Worm (Caenorhabditis elegans): ENCODE measurements around the gene sri-78.
A peak's percentile ranks its signal among the peaks of the same experiment; 100 is the strongest.
"Not testable (repeated sequence)": the region's sequence is repeated elsewhere in the genome, so short reads cannot be mapped to it uniquely, and the experiment has no call there.

The sri-78 gene

DNA sequence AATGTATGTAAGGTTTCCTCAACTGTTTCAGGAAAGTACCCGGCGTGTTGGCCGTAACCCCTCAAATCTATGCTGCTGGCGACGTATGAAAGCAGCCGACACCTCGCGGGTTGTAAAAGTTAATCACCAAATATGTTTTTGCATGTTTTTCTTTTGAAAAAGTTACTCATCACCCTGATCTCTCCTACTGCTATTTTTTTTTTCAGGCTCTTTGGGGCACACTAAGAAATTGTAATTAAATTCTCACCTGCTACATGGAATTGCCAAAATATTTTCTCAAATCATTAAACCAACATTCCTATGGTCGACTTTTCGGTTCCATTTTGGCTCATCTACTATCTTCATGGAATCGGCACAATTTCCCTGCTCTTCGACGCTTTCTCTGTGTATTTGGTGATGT lies at the start of gene sri-78:
Gene sri-78 (plus strand): TSS at position 301 of the 400 bp plus-strand sequence.
- not testable (repeated sequence) for TF ChIP-seq ztf-23 (GFP tag; IDR thresholded peaks at IDR 0.05); cog-1 (tag; optimal IDR thresholded peaks at IDR 0.05); ref-1 (GFP tag; conservative IDR thresholded peaks at IDR 0.05)

DNA sequence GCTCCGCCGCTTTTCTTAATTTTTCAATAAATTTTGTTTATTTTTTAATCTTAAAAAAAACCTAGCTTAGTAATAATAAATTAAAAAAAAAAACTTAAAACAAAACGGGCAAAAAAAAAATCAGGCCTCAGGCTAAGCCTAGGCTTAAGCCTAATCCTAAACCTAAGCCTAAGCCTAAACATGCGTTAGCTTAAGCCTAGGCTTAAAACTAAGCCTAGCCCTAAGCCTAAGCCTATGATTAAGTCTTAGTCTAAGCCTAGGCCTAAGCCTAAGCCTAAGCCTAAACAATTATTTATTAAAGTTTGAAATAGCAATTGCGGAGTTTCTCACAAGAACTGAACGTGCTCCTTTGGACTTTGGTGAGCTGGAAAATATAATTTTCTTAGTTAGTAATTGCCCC lies 49.7 kb upstream of the sri-78 start:
- TF ChIP-seq med-1 (GFP tag; optimal IDR thresholded peaks at IDR 0.05; ENCODE audit: insufficient read depth) (no peak), cog-1 (tag; optimal IDR thresholded peaks at IDR 0.05) (no peak), ztf-29 (GFP tag; IDR thresholded peaks at IDR 0.05) (peak; percentile 20; the same call in 1 of the 2 replicates)

DNA sequence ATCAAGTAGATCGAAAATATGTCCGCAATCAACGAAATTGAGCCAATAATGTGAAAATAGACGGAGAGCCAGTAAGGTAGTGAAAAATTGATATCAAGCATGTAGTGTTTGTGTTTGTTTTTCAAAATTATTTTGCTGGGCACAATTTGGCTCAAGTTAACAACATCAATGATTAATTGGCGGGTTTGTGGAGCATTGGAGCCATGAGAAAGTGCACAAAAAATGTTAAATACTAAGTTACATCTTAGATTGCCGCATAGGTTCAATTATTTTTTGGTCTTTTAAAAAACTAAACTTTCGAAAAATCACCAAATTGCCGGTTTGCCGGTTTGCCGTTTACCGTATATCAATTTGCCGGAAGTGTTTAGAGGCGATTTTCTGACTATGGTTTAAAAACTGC lies 47.2 kb upstream of the sri-78 start, which contains the start of gene sri-54:
Gene sri-54 (minus strand): TSS at position 101 of the 400 bp plus-strand sequence.
- TF ChIP-seq flt-1 (GFP tag; IDR thresholded peaks at IDR 0.05) (no peak), ztf-23 (GFP tag; IDR thresholded peaks at IDR 0.05) (no peak)

DNA sequence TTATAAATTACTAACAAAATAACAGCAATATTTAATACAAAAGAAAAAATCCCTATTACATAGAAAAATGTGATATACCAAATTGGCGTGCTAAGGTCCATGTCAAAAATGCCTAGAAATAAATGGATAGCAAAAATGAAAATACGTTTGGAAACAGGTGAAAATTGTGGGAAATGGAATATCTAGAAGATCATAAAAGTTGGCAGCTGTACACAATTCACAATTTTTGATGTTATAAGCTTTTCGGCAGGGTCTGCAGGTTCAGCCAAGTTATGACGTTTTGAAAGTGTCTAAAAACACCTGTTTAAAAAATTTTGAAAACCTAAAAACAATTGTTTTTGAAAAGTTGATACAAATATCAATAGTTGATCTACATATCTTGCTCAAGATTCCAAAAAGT lies 42.1 kb upstream of the sri-78 start, which contains the start of gene sri-42:
Gene sri-42 (minus strand): TSS at position 101 of the 400 bp plus-strand sequence.
- not testable (repeated sequence) for TF ChIP-seq flt-1 (GFP tag; IDR thresholded peaks at IDR 0.05); cog-1 (tag; optimal IDR thresholded peaks at IDR 0.05); med-1 (GFP tag; optimal IDR thresholded peaks at IDR 0.05; ENCODE audit: insufficient read depth)

DNA sequence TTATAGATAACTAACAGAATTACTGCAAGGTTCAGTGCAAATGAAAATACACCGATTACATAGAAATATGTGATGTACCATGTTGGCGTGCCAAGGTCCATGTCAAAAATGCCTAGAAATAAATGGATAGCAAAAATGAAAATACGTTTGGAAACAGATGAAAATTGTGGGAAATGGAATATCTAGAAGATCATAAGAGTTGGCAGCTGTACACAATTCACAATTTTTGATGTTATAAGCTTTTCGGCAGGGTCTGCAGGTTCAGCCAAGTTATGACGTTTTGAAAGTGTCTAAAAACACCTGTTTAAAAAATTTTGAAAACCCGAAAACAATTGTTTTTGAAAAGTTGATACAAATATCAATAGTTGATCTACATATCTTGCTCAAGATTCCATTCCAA lies 40.4 kb upstream of the sri-78 start, which contains the start of gene sri-43:
Gene sri-43 (minus strand): TSS at position 101 of the 400 bp plus-strand sequence.
- TF ChIP-seq tab-1 (GFP tag; IDR thresholded peaks at IDR 0.05); klf-2 (GFP tag; conservative IDR thresholded peaks at IDR 0.05); ref-1 (GFP tag; conservative IDR thresholded peaks at IDR 0.05): not testable (repeated sequence)

DNA sequence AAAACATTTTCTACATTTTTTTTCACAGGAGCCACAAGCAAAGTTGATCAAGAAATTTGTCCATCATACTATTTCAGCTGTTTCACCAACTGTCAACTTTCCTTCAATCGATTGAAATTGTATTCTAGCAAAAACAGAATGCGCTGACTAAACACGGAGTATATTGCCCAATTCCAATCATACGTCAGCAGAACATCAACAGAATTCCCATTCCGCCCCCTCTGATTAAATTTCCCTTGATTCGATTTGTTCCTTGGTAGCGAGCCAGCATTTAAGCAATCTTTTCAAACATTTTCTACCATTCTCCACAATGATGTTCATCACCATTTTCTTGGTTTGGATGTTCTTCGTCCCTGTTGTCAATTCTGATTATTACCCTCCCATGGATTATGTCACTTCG lies 39.1 kb upstream of the sri-78 start, which contains the start of gene T10D4.15:
Gene T10D4.15 (plus strand): TSS at position 301 of the 400 bp plus-strand sequence.
- TF ChIP-seq klf-2 (GFP tag; conservative IDR thresholded peaks at IDR 0.05) (no peak), T22C8.4 (GFP tag; IDR thresholded peaks at IDR 0.05) (no peak), med-1 (GFP tag; optimal IDR thresholded peaks at IDR 0.05; ENCODE audit: insufficient read depth) (no peak)

DNA sequence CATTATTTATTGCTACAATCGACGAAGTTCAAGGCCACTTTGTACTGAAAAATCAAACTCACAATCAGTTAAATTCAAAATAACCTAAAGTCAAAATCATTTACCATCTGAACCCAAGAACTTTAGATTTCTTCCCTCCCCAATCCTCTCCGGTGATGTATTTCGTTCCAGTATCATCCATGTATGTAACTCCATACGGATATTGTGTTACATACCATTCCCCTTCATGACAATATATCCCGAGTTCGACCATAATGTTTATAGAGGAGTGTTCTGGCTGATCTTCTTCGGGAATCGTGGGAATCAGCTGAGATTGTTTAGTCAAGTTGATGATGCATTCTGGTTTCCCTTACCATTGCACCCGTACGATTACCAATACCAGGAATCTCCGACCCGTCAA lies 36.6 kb upstream of the sri-78 start:
- TF ChIP-seq ztf-29 (GFP tag; IDR thresholded peaks at IDR 0.05) (no peak), ref-1 (GFP tag; conservative IDR thresholded peaks at IDR 0.05) (no peak), cog-1 (tag; optimal IDR thresholded peaks at IDR 0.05) (no peak), T22C8.4 (GFP tag; IDR thresholded peaks at IDR 0.05) (no peak), ztf-23 (GFP tag; IDR thresholded peaks at IDR 0.05) (no peak), flt-1 (GFP tag; IDR thresholded peaks at IDR 0.05) (no peak), tab-1 (GFP tag; IDR thresholded peaks at IDR 0.05) (no peak), klf-2 (GFP tag; conservative IDR thresholded peaks at IDR 0.05) (no peak), med-1 (GFP tag; optimal IDR thresholded peaks at IDR 0.05; ENCODE audit: insufficient read depth) (no peak)

DNA sequence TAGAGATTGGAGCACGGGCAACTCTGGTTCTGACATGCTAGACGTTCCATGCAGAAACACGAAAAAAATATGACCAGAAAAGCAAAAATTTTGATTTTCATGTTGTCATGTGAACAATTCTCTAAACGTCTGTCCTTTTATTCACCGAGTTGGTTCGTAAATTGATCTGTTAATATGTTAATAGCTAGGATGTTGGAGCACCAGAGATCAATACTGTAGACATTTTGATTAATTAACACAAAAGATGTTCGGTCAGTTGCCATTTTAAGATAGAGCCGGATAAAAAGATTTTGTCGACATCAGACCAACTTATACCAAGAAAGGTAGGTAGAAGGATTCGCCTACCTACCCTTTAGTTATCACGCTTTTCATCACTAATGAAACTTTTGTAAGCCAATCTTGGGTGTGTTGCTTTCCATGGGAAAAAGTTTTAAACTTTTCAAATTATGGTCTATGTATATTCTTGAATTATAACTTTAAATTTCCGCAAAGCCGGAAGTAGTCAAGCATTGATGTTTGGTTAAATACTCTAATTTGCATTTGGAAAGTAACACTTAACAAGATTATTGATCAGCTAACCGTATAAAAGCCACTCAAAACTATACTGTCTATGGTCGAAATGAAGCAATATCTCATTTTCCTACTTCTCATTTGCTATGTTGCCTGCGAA lies 35.3 kb upstream of the sri-78 start, which contains the start of the genes T10D4.11 and T10D4.1:
Gene T10D4.11 (minus strand): TSS at position 101 of the 670 bp plus-strand sequence.
Gene T10D4.1 (plus strand): TSS at position 620 of the 670 bp plus-strand sequence.
- TF ChIP-seq flt-1 (GFP tag; IDR thresholded peaks at IDR 0.05), result no peak
- no peak for TF ChIP-seq ztf-29 (GFP tag; IDR thresholded peaks at IDR 0.05)
- no peak for TF ChIP-seq T22C8.4 (GFP tag; IDR thresholded peaks at IDR 0.05)
- TF ChIP-seq ztf-23 (GFP tag; IDR thresholded peaks at IDR 0.05), result no peak
- TF ChIP-seq klf-2 (GFP tag; conservative IDR thresholded peaks at IDR 0.05), result no peak
- TF ChIP-seq cog-1 (tag; optimal IDR thresholded peaks at IDR 0.05), result no peak
- no peak for TF ChIP-seq ref-1 (GFP tag; conservative IDR thresholded peaks at IDR 0.05)
- TF ChIP-seq tab-1 (GFP tag; IDR thresholded peaks at IDR 0.05), result no peak

DNA sequence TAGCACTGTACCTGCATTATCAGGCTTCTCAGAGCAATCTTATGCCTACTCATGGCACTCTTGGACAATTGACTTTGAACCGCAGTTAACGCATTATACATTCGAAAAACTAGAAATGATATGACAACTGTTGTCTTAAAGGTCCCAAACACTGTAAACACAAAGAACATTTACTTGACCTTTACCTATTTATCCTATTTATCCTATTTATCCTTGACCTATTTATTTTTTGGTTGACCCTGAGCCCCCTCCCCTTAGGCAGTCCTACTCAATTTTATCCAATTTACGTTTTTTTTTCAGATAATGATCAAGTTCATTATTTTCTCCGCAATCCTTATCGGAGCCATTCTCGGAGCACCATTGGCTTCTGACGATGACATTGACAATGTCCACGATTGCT lies 33.3 kb upstream of the sri-78 start, which contains the start of the genes T10D4.14 and T10D4.19:
Gene T10D4.14 (minus strand): TSS at position 101 of the 400 bp plus-strand sequence.
Gene T10D4.19 (plus strand): TSS at position 304 of the 400 bp plus-strand sequence.
- no peak for TF ChIP-seq cog-1 (tag; optimal IDR thresholded peaks at IDR 0.05)
- no peak for TF ChIP-seq flt-1 (GFP tag; IDR thresholded peaks at IDR 0.05)

DNA sequence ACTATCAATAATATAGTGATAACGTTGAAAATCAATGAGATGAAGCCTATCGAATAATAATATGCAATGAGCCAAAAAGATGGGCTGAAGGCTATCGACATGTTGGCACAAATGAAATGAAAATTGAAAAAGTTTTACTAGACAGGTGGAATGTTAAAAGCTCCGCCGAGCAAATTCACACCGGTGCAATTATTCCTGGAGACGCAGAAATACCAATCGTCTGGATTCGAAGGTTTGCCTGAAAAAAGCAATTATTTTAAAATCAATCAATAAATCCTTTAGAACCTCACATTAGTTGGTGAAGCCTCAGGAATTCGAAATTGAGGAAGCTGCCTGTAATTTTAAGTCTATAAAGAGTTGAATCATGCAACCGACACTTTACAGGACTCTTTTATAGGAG lies 30.6 kb upstream of the sri-78 start, which contains the start of gene sri-32:
Gene sri-32 (minus strand): TSS at position 101 of the 400 bp plus-strand sequence.
- no peak for TF ChIP-seq T22C8.4 (GFP tag; IDR thresholded peaks at IDR 0.05)
- no peak for TF ChIP-seq cog-1 (tag; optimal IDR thresholded peaks at IDR 0.05)
- TF ChIP-seq ztf-23 (GFP tag; IDR thresholded peaks at IDR 0.05), result no peak
- TF ChIP-seq flt-1 (GFP tag; IDR thresholded peaks at IDR 0.05), result no peak
- no peak for TF ChIP-seq ref-1 (GFP tag; conservative IDR thresholded peaks at IDR 0.05)
- no peak for TF ChIP-seq med-1 (GFP tag; optimal IDR thresholded peaks at IDR 0.05; ENCODE audit: insufficient read depth)
- no peak for TF ChIP-seq tab-1 (GFP tag; IDR thresholded peaks at IDR 0.05)

DNA sequence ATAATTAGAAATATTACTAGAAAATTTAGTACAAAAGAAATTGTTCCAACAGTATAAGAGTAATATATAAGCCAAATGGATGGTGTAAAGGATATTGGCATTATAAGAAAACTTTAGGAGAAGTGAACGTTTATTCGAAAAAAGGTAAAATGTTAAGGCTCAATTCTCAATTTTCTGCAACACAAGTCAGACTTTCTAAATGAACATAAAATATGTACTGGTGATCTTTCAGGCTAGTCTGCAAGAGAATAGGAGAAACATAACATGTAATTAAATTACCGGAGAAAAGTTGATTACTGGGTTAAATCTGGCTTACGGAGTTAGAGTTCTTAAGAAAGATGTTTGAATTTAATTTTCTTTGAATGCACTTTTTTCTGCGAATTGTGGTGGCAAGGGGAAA lies 28.2 kb upstream of the sri-78 start, which contains the start of gene sri-33:
Gene sri-33 (minus strand): TSS at position 101 of the 400 bp plus-strand sequence.
- TF ChIP-seq flt-1 (GFP tag; IDR thresholded peaks at IDR 0.05) (no peak), ztf-29 (GFP tag; IDR thresholded peaks at IDR 0.05) (no peak), cog-1 (tag; optimal IDR thresholded peaks at IDR 0.05) (no peak), tab-1 (GFP tag; IDR thresholded peaks at IDR 0.05) (no peak), klf-2 (GFP tag; conservative IDR thresholded peaks at IDR 0.05) (no peak)
